Fruit fly (Drosophila melanogaster): Measurements from ENCODE around the gene CG5937.

- TF ChIP-seq CG7368 (GFP tag; optimal IDR thresholded peaks at IDR 0.05): peak; percentile 22
- TF ChIP-seq salr (GFP tag; optimal IDR thresholded peaks at IDR 0.05): peak; percentile 21 to 34
- TF ChIP-seq CG6792 (GFP tag; optimal IDR thresholded peaks at IDR 0.05): peak; percentile 62
- TF ChIP-seq ss (GFP tag; optimal IDR thresholded peaks at IDR 0.05): peak; percentile 55 to 90
- peak; percentile 10 for TF ChIP-seq CG8319 (GFP tag; optimal IDR thresholded peaks at IDR 0.05)
- TF ChIP-seq Sox102F (GFP tag; optimal IDR thresholded peaks at IDR 0.05): peak; percentile 65
- peak; percentile 50 for TF ChIP-seq CG15336 (GFP tag; IDR thresholded peaks at IDR 0.05)
- no peak for TF ChIP-seq Hr38 (GFP tag; optimal IDR thresholded peaks at IDR 0.05)
- peak; percentile 6 for TF ChIP-seq Blimp-1 (GFP tag; optimal IDR thresholded peaks at IDR 0.05)
- TF ChIP-seq Ets96B (tag; optimal IDR thresholded peaks at IDR 0.05): peak; percentile 49
Observed at dm6 chrX:6022090-6022489, 17.7 kb upstream of the CG5937 start.

All from whole organism, prepupa.